Worm (Caenorhabditis elegans) whole organism, L4 larva: ENCODE data around the gene F46G11.6.
A peak's percentile ranks its signal among the peaks of the same experiment; 100 is the strongest.

Experiments used
- F26F4.8 ChIP-seq: fragments of 200-800 bp; sonication (Bioruptor generic); conservative IDR thresholded peaks from 2 replicates; pipeline ENCODE4 v1.3.6; 2022; ENCODE audit warnings: missing genetic modification characterization, missing compliant biosample characterization
- F44E2.7 ChIP-seq: fragments of 200-800 bp; sonication (Bioruptor generic); IDR thresholded peaks from 2 replicates; pipeline ENCODE4 v2.1.2; 2022; ENCODE audit warnings: missing genetic modification characterization, missing compliant biosample characterization
- F49E8.2 ChIP-seq: sonication (generic microtip); optimal IDR thresholded peaks from 2 replicates; lab custom pipeline; 2016; ENCODE audit warnings: missing compliant biosample characterization, mild to moderate bottlenecking, missing genetic modification characterization, borderline replicate concordance
- R02D3.7 ChIP-seq: fragments of 150-350 bp; sonication (generic microtip); optimal IDR thresholded peaks from 3 replicates; lab custom pipeline; 2014; ENCODE audit warnings: missing biosample characterization, missing genetic modification characterization
- Y48G9A.11 ChIP-seq: fragments of 200-800 bp; sonication (Bioruptor generic); IDR thresholded peaks from 2 replicates; pipeline ENCODE4 v1.3.6; 2022; ENCODE audit warnings: missing genetic modification reagents, missing genetic modification characterization, missing compliant biosample characterization
- aha-1 ChIP-seq: fragments of 150-350 bp; peaks from one replicate; lab custom pipeline; 2014; ENCODE audit warnings: missing biosample characterization, missing genetic modification characterization
- aly-2 ChIP-seq: sonication (generic microtip); optimal IDR thresholded peaks from 2 replicates; lab custom pipeline; 2018; ENCODE audit warnings: missing biosample characterization, missing genetic modification characterization
- ceh-62 ChIP-seq: sonication (generic microtip); optimal IDR thresholded peaks from 2 replicates; lab custom pipeline; 2017; ENCODE audit warnings: missing biosample characterization, missing genetic modification characterization
- ces-1 ChIP-seq: fragments of 150-350 bp; sonication (generic microtip); optimal IDR thresholded peaks from 4 replicates; lab custom pipeline; 2014; ENCODE audit warnings: missing biosample characterization, missing genetic modification reagents, missing genetic modification characterization
- cey-2 ChIP-seq: sonication (generic microtip); optimal IDR thresholded peaks from 3 replicates; lab custom pipeline; 2017; ENCODE audit warnings: missing genetic modification characterization, mild to moderate bottlenecking, missing compliant biosample characterization, antibody characterized with exemption, borderline replicate concordance; ENCODE audit not compliant: insufficient read depth
- ctbp-1 ChIP-seq: fragments of 200-800 bp; sonication (Bioruptor generic); IDR thresholded peaks from 2 replicates; pipeline ENCODE4 v1.3.6; 2022; ENCODE audit warnings: missing genetic modification reagents, missing genetic modification characterization, missing compliant biosample characterization
- daf-19 ChIP-seq: fragments of 200-800 bp; sonication (Bioruptor generic); conservative IDR thresholded peaks from 2 replicates; pipeline ENCODE4 v1.3.6; 2022; ENCODE audit warnings: missing genetic modification characterization, missing compliant biosample characterization
- daf-8 ChIP-seq: fragments of 200-800 bp; sonication (Bioruptor generic); IDR thresholded peaks from 2 replicates; pipeline ENCODE4 v1.3.6; 2022; ENCODE audit warnings: missing genetic modification characterization, missing compliant biosample characterization
- dve-1 ChIP-seq: sonication (generic microtip); optimal IDR thresholded peaks from 2 replicates; lab custom pipeline; 2017; ENCODE audit warnings: antibody characterized with exemption, mild to moderate bottlenecking, missing genetic modification characterization, missing compliant biosample characterization; ENCODE audit not compliant: insufficient read depth
- egl-27 ChIP-seq: sonication (generic microtip); optimal IDR thresholded peaks from 3 replicates; lab custom pipeline; 2017; ENCODE audit warnings: missing biosample characterization, missing genetic modification reagents, missing genetic modification characterization
- egl-43 ChIP-seq: fragments of 200-800 bp; sonication (Bioruptor generic); IDR thresholded peaks from 2 replicates; pipeline ENCODE4 v1.3.6; 2022; ENCODE audit warnings: missing genetic modification reagents, missing genetic modification characterization, missing compliant biosample characterization
- hlh-30 ChIP-seq: sonication (generic microtip); optimal IDR thresholded peaks from 2 replicates; lab custom pipeline; 2017; ENCODE audit warnings: antibody characterized with exemption, mild to moderate bottlenecking, missing genetic modification characterization, missing compliant biosample characterization; ENCODE audit not compliant: insufficient read depth
- hmg-1.1 ChIP-seq: fragments of 200-800 bp; sonication (Bioruptor generic); IDR thresholded peaks from 2 replicates; pipeline ENCODE4 v1.3.6; 2022; ENCODE audit warnings: missing genetic modification reagents, missing genetic modification characterization, missing compliant biosample characterization
- jun-1 ChIP-seq: fragments of 150-350 bp; optimal IDR thresholded peaks from 2 replicates; lab custom pipeline; 2014; ENCODE audit warnings: missing biosample characterization, missing genetic modification reagents, missing genetic modification characterization
- lim-7 ChIP-seq: fragments of 200-800 bp; sonication (Bioruptor generic); IDR thresholded peaks from 2 replicates; pipeline ENCODE4 v1.3.6; 2022; ENCODE audit warnings: missing genetic modification characterization, missing compliant biosample characterization
- lin-1 ChIP-seq: fragments of 200-800 bp; sonication (Bioruptor generic); IDR thresholded peaks from 2 replicates; pipeline ENCODE4 v1.3.6; 2022; ENCODE audit warnings: missing genetic modification reagents, missing genetic modification characterization, missing compliant biosample characterization
- lin-13 ChIP-seq: fragments of 150-350 bp; optimal IDR thresholded peaks from 2 replicates; lab custom pipeline; 2014; ENCODE audit warnings: missing biosample characterization, missing genetic modification reagents, missing genetic modification characterization
- lin-29 ChIP-seq: fragments of 200-800 bp; sonication (Bioruptor generic); IDR thresholded peaks from 2 replicates; pipeline ENCODE4 v1.3.6; 2022; ENCODE audit warnings: missing genetic modification reagents, missing genetic modification characterization, missing compliant biosample characterization
- lin-39 ChIP-seq: fragments of 150-350 bp; optimal IDR thresholded peaks from 2 replicates; lab custom pipeline; 2014; ENCODE audit warnings: missing biosample characterization, missing genetic modification reagents, missing genetic modification characterization
- lir-3 ChIP-seq: sonication (generic microtip); optimal IDR thresholded peaks from 2 replicates; lab custom pipeline; 2016; ENCODE audit warnings: mild to moderate bottlenecking, missing genetic modification characterization, missing compliant biosample characterization
- mes-2 ChIP-seq: sonication (generic microtip); optimal IDR thresholded peaks from 2 replicates; lab custom pipeline; 2016; ENCODE audit warnings: missing genotype, mild to moderate bottlenecking, missing genetic modification characterization, missing compliant biosample characterization; ENCODE audit not compliant: poor library complexity, severe bottlenecking
- nhr-102 ChIP-seq: sonication (generic microtip); optimal IDR thresholded peaks from 2 replicates; lab custom pipeline; 2016; ENCODE audit warnings: mild to moderate bottlenecking, missing genetic modification characterization, moderate library complexity, missing compliant biosample characterization
- nhr-111 ChIP-seq: fragments of 200-800 bp; sonication (Bioruptor generic); optimal IDR thresholded peaks from 2 replicates; lab custom pipeline; 2018; ENCODE audit warnings: mild to moderate bottlenecking, missing genetic modification characterization, missing compliant biosample characterization
- nhr-48 ChIP-seq: sonication (generic microtip); optimal IDR thresholded peaks from 2 replicates; lab custom pipeline; 2016; ENCODE audit warnings: mild to moderate bottlenecking, missing genetic modification characterization, missing compliant biosample characterization
- pha-4 ChIP-seq, 2 experiments: fragments of 150-350 bp in 1 of 2; fragments of 200-800 bp in 1 of 2; sonication (Bioruptor generic) in 1 of 2; IDR thresholded peaks in 1 of 2; optimal IDR thresholded peaks in 1 of 2; 2 replicates each; pipeline versions ENCODE4 v1.3.6 to Lab custom; 2014 to 2022; ENCODE audit warnings: missing genetic modification characterization in 2 of 2, missing genetic modification reagents in 2 of 2, missing biosample characterization in 1 of 2, missing compliant biosample characterization in 1 of 2
- pqm-1 ChIP-seq: sonication (generic microtip); optimal IDR thresholded peaks from 2 replicates; lab custom pipeline; 2017; ENCODE audit warnings: missing biosample characterization, missing genetic modification characterization
- rbr-2 ChIP-seq: sonication (generic microtip); optimal IDR thresholded peaks from 2 replicates; lab custom pipeline; 2016; ENCODE audit warnings: missing genotype, missing genetic modification characterization, missing compliant biosample characterization
- saeg-2 ChIP-seq: fragments of 200-800 bp; sonication (Bioruptor generic); IDR thresholded peaks from 2 replicates; pipeline ENCODE4 v1.3.6; 2022; ENCODE audit warnings: missing genetic modification reagents, missing genetic modification characterization, missing compliant biosample characterization
- sdz-12 ChIP-seq: fragments of 200-800 bp; sonication (Bioruptor generic); optimal IDR thresholded peaks from 2 replicates; lab custom pipeline; 2018; ENCODE audit warnings: mild to moderate bottlenecking, missing genetic modification characterization, missing compliant biosample characterization
- skn-1 ChIP-seq: fragments of 150-350 bp; optimal IDR thresholded peaks from 2 replicates; lab custom pipeline; 2014; ENCODE audit warnings: missing biosample characterization, missing genetic modification characterization
- tag-97 ChIP-seq: fragments of 200-800 bp; sonication (Bioruptor generic); IDR thresholded peaks from 2 replicates; pipeline ENCODE4 v1.3.6; 2022; ENCODE audit warnings: missing genetic modification characterization, missing compliant biosample characterization
- unc-62 ChIP-seq, 3 experiments: fragments of 150-350 bp in 1 of 3; sonication (generic microtip); optimal IDR thresholded peaks in 2 of 3; peaks in 1 of 3; 1 replicate in 1 of 3; 2 replicates in 2 of 3; lab custom pipeline; 2014 to 2017; ENCODE audit warnings: missing biosample characterization in 3 of 3, missing genetic modification characterization in 3 of 3, missing genetic modification reagents in 3 of 3, missing genotype in 1 of 3
- vab-7 ChIP-seq: fragments of 200-800 bp; sonication (Bioruptor generic); IDR thresholded peaks from 2 replicates; pipeline ENCODE4 v1.3.6; 2022; ENCODE audit warnings: missing genetic modification reagents, missing genetic modification characterization, missing compliant biosample characterization
- zag-1 ChIP-seq: fragments of 150-350 bp; optimal IDR thresholded peaks from 2 replicates; lab custom pipeline; 2014; ENCODE audit warnings: missing biosample characterization, missing genetic modification characterization
- zfp-2 ChIP-seq: sonication (generic microtip); optimal IDR thresholded peaks from 2 replicates; lab custom pipeline; 2016; ENCODE audit warnings: mild to moderate bottlenecking, missing genetic modification characterization, missing compliant biosample characterization
- zip-11 ChIP-seq: fragments of 200-800 bp; sonication (Bioruptor generic); IDR thresholded peaks from 2 replicates; pipeline ENCODE4 v1.3.6; 2022; ENCODE audit warnings: missing genetic modification characterization, missing compliant biosample characterization
- zip-2 ChIP-seq: fragments of 150-350 bp; optimal IDR thresholded peaks from 2 replicates; lab custom pipeline; 2014; ENCODE audit warnings: missing biosample characterization, missing genetic modification characterization
- ztf-11 ChIP-seq: fragments of 150-350 bp; optimal IDR thresholded peaks from 2 replicates; lab custom pipeline; 2014; ENCODE audit warnings: missing biosample characterization, missing genetic modification characterization

The F46G11.6 gene

DNA sequence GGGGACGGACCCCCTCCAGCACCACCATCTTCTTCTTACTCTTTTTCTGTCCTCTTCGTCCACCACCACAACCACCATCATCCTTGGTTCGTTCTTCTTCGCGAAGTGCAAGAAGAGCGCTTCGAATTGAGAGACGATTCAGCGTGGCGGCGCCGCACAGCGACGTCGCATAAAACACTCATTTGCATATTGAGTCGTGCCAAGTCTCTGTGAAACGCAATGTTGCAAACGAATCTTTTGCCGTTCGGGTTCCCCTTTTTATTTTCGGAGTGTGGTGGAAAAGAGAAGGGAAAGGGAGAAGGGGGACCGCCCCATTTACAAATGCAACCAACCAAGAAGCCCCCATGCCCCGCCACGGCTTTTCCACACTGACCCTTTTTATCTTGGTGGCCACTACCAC is 30.1 kb downstream of the F46G11.6 start (continued):
- TF ChIP-seq pha-4 (GFP tag; IDR thresholded peaks at IDR 0.05; lab: Robert Waterston, UW): no peak
- TF ChIP-seq pha-4 (tag; optimal IDR thresholded peaks at IDR 0.05; lab: Kevin White, UChicago): no peak
- peak; percentile 55 for TF ChIP-seq vab-7 (GFP tag; lab: Robert Waterston, UW)
- peak; percentile 38 for TF ChIP-seq rbr-2
- TF ChIP-seq zip-2: no peak
- no peak for TF ChIP-seq aha-1 (tag; lab: Kevin White, UChicago)
- no peak for TF ChIP-seq daf-8 (GFP tag; lab: Robert Waterston, UW)
- TF ChIP-seq egl-27 (tag; lab: Kevin White, UChicago): no peak
- no peak for TF ChIP-seq nhr-102 (tag; lab: Kevin White, UChicago)
- TF ChIP-seq F44E2.7 (GFP tag; lab: Robert Waterston, UW): no peak
- TF ChIP-seq egl-43 (GFP tag; lab: Robert Waterston, UW): no peak
- TF ChIP-seq mes-2 (tag; lab: Kevin White, UChicago): no peak
- no peak for TF ChIP-seq lin-29
- peak; percentile 52 for TF ChIP-seq hmg-1.1 (GFP tag; lab: Robert Waterston, UW)
- no peak for TF ChIP-seq unc-62 (GFP tag; optimal IDR thresholded peaks at IDR 0.05 in 1 of 2; lab: Kevin White, UChicago)
- TF ChIP-seq unc-62 (tag; optimal IDR thresholded peaks at IDR 0.05; lab: Kevin White, UChicago): no peak
- TF ChIP-seq nhr-111 (GFP tag; lab: Kevin White, UChicago): no peak
- no peak for TF ChIP-seq zfp-2 (tag; lab: Kevin White, UChicago)
- no peak for TF ChIP-seq F49E8.2
- TF ChIP-seq sdz-12 (GFP tag; lab: Kevin White, UChicago): no peak
- no peak for TF ChIP-seq nhr-48
- no peak for TF ChIP-seq zip-11 (GFP tag; lab: Robert Waterston, UW)
- no peak for TF ChIP-seq R02D3.7
- no peak for TF ChIP-seq hlh-30 (tag; lab: Kevin White, UChicago)
- TF ChIP-seq saeg-2 (GFP tag; lab: Robert Waterston, UW): 0 out of 2 replicates have a peak, but pooled peaks have one; percentile 20
- no peak for TF ChIP-seq lin-13
- no peak for TF ChIP-seq lin-39 (tag; lab: Kevin White, UChicago)
- no peak for TF ChIP-seq aly-2 (tag; lab: Kevin White, UChicago)
- no peak for TF ChIP-seq dve-1
- TF ChIP-seq jun-1 (tag; lab: Kevin White, UChicago): no peak
- no peak for TF ChIP-seq F26F4.8 (GFP tag; lab: Robert Waterston, UW)
- TF ChIP-seq lir-3 (tag; lab: Kevin White, UChicago): no peak
- TF ChIP-seq zag-1 (tag; lab: Kevin White, UChicago): no peak
- TF ChIP-seq lin-1 (GFP tag; lab: Robert Waterston, UW): no peak
- no peak for TF ChIP-seq tag-97 (GFP tag; lab: Robert Waterston, UW)

DNA sequence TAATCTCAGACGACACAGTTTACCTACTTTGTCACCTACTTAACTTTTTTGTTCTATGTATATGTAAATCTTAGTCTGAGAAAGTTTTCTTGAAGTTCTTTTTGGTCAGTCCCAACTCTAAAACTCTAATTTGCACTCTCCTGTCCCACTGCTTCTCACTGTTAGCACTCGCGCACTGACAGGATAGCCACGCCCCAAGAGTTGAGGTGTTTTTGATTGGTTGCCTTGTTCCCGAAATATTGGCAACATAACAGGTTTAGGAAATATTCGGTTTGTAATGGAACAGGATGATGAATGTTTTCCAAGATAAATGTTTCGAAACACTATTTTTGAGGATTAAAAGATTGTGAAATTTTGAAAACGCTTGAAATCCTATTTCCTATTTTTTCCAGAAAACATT is 30.8 kb downstream of the F46G11.6 start:
- no peak for TF ChIP-seq pqm-1
- no peak for TF ChIP-seq lim-7 (GFP tag; lab: Robert Waterston, UW)
- no peak for TF ChIP-seq ceh-62 (tag; lab: Kevin White, UChicago)
- TF ChIP-seq dve-1: no peak
- no peak for TF ChIP-seq lin-13
- TF ChIP-seq ztf-11 (tag; lab: Kevin White, UChicago): no peak
- TF ChIP-seq cey-2 (tag; lab: Kevin White, UChicago): no peak
- no peak for TF ChIP-seq lin-29
- TF ChIP-seq ctbp-1: no peak
- TF ChIP-seq daf-19 (GFP tag; lab: Robert Waterston, UW): no peak
- no peak for TF ChIP-seq ces-1 (GFP tag; lab: Kevin White, UChicago)
- no peak for TF ChIP-seq lin-39 (tag; lab: Kevin White, UChicago)
- TF ChIP-seq mes-2 (tag; lab: Kevin White, UChicago): no peak
- TF ChIP-seq nhr-102 (tag; lab: Kevin White, UChicago): no peak
- no peak for TF ChIP-seq F26F4.8 (GFP tag; lab: Robert Waterston, UW)
- no peak for TF ChIP-seq skn-1 (tag; lab: Kevin White, UChicago)
- no peak for TF ChIP-seq Y48G9A.11 (GFP tag; lab: Robert Waterston, UW)
